Fruit fly (Drosophila melanogaster): ENCODE results near the gene CG43400.

dm6 chr2L:8517256-8517694 lies 26.7 kb downstream of the CG43400 start, which contains the start of the genes mRpL51 and Uba4:
- TF ChIP-seq ttk (optimal IDR thresholded peaks at IDR 0.05): no peak
- TF ChIP-seq h (optimal IDR thresholded peaks at IDR 0.05): no peak
- no peak for TF ChIP-seq psq (optimal IDR thresholded peaks at IDR 0.05)
- TF ChIP-seq Myc (optimal IDR thresholded peaks at IDR 0.05): no peak
